Fruit fly (Drosophila melanogaster) whole organism, embryonic: Measurements from ENCODE around the gene CG7275.
A peak's percentile ranks its signal among the peaks of the same experiment; 100 is the strongest.

Experiments used
- Bteb2 ChIP-seq: fragments of 200-800 bp; sonication (Bioruptor generic); optimal IDR thresholded peaks from 2 replicates; lab custom pipeline; 2016; ENCODE audit warnings: missing biosample characterization, missing genetic modification characterization
- C15 ChIP-seq: fragments of 200-800 bp; sonication (Bioruptor generic); IDR thresholded peaks from 3 replicates; pipeline ENCODE4 v1.3.6; 2022; ENCODE audit warnings: missing biosample characterization, missing genetic modification characterization
- CG11247 ChIP-seq: fragments of 200-800 bp; sonication (Bioruptor generic); IDR thresholded peaks from 2 replicates; pipeline ENCODE4 v1.3.6; 2022; ENCODE audit warnings: missing biosample characterization, missing genetic modification characterization
- CG11456 ChIP-seq: fragments of 200-800 bp; sonication (Bioruptor generic); IDR thresholded peaks from 3 replicates; pipeline ENCODE4 v1.3.6; 2022; ENCODE audit warnings: missing biosample characterization, missing genetic modification characterization
- CG11504 ChIP-seq: fragments of 200-800 bp; sonication (Bioruptor generic); optimal IDR thresholded peaks from 3 replicates; lab custom pipeline; 2019; ENCODE audit warnings: missing biosample characterization, mild to moderate bottlenecking, missing genetic modification characterization, moderate library complexity
- CG12071 ChIP-seq: fragments of 200-800 bp; sonication (Bioruptor generic); optimal IDR thresholded peaks from 3 replicates; lab custom pipeline; 2018; ENCODE audit warnings: missing biosample characterization, mild to moderate bottlenecking, missing genetic modification characterization
- CG12155 ChIP-seq: fragments of 200-800 bp; sonication (Bioruptor generic); optimal IDR thresholded peaks from 3 replicates; lab custom pipeline; 2016; ENCODE audit warnings: missing biosample characterization, missing genetic modification characterization
- CG12391 ChIP-seq: fragments of 200-800 bp; sonication (Bioruptor generic); optimal IDR thresholded peaks from 3 replicates; lab custom pipeline; 2018; ENCODE audit warnings: missing biosample characterization, mild to moderate bottlenecking, missing genetic modification characterization, moderate library complexity
- CG13624 ChIP-seq: fragments of 200-800 bp; sonication (Bioruptor generic); optimal IDR thresholded peaks from 2 replicates; lab custom pipeline; 2016; ENCODE audit warnings: missing biosample characterization, missing genetic modification characterization
- CG14014 ChIP-seq: fragments of 200-800 bp; sonication (Bioruptor generic); IDR thresholded peaks from 2 replicates; pipeline ENCODE4 v1.3.6; 2022; ENCODE audit warnings: missing biosample characterization, missing genetic modification characterization
- CG16815 ChIP-seq: fragments of 200-800 bp; sonication (Bioruptor generic); optimal IDR thresholded peaks from 3 replicates; lab custom pipeline; 2017; ENCODE audit warnings: missing biosample characterization, mild to moderate bottlenecking, missing genetic modification characterization
- CG17385 ChIP-seq: fragments of 200-800 bp; sonication (Bioruptor generic); optimal IDR thresholded peaks from 3 replicates; lab custom pipeline; 2018; ENCODE audit warnings: missing biosample characterization, mild to moderate bottlenecking, missing genetic modification characterization
- CG18011 ChIP-seq: fragments of 200-800 bp; sonication (Bioruptor generic); optimal IDR thresholded peaks from 2 replicates; lab custom pipeline; 2017; ENCODE audit warnings: missing biosample characterization, missing genetic modification characterization, mild to moderate bottlenecking, moderate library complexity, missing genotype
- CG2116 ChIP-seq: fragments of 200-800 bp; sonication (Bioruptor generic); optimal IDR thresholded peaks from 3 replicates; lab custom pipeline; 2018; ENCODE audit warnings: missing biosample characterization, mild to moderate bottlenecking, missing genetic modification characterization
- CG30431 ChIP-seq: fragments of 200-800 bp; sonication (Bioruptor generic); optimal IDR thresholded peaks from 2 replicates; lab custom pipeline; 2017; ENCODE audit warnings: missing biosample characterization, missing genetic modification characterization
- CG4854 ChIP-seq: fragments of 200-800 bp; sonication (Bioruptor generic); optimal IDR thresholded peaks from 2 replicates; lab custom pipeline; 2016; ENCODE audit warnings: missing biosample characterization, missing genetic modification characterization, inconsistent platforms
- CG6813 ChIP-seq: fragments of 200-800 bp; sonication (Bioruptor generic); optimal IDR thresholded peaks from 2 replicates; lab custom pipeline; 2017; ENCODE audit warnings: missing biosample characterization, missing genetic modification characterization, mild to moderate bottlenecking, moderate library complexity, missing genetic modification reagents
- CG7928 ChIP-seq: fragments of 200-800 bp; sonication (Bioruptor generic); optimal IDR thresholded peaks from 2 replicates; lab custom pipeline; 2017; ENCODE audit warnings: missing biosample characterization, mild to moderate bottlenecking, missing genetic modification characterization
- D19B ChIP-seq: fragments of 200-800 bp; sonication (Bioruptor generic); optimal IDR thresholded peaks from 2 replicates; lab custom pipeline; 2017; ENCODE audit warnings: missing biosample characterization, mild to moderate bottlenecking, missing genetic modification characterization
- Dp ChIP-seq: fragments of 200-800 bp; sonication (Bioruptor generic); optimal IDR thresholded peaks from 2 replicates; lab custom pipeline; 2018; ENCODE audit warnings: missing biosample characterization, mild to moderate bottlenecking, missing genetic modification characterization, moderate library complexity
- E2f1 ChIP-seq: fragments of 200-800 bp; sonication (Bioruptor generic); IDR thresholded peaks from 2 replicates; pipeline ENCODE4 v1.3.6; 2022; ENCODE audit warnings: missing biosample characterization, missing genetic modification characterization
- Gsc ChIP-seq: fragments of 200-800 bp; sonication (Bioruptor generic); IDR thresholded peaks from 2 replicates; pipeline ENCODE4 v1.3.6; 2022; ENCODE audit warnings: missing biosample characterization, missing genetic modification characterization
- Gug ChIP-seq: fragments of 200-800 bp; sonication (Bioruptor generic); IDR thresholded peaks from 4 replicates; pipeline ENCODE4 v1.3.6; 2022; ENCODE audit warnings: missing biosample characterization, missing genetic modification characterization
- HHEX ChIP-seq: fragments of 200-800 bp; sonication (Bioruptor generic); optimal IDR thresholded peaks from 3 replicates; lab custom pipeline; 2017; ENCODE audit warnings: missing biosample characterization, mild to moderate bottlenecking, missing genetic modification characterization, missing genetic modification reagents
- Optix ChIP-seq: fragments of 200-800 bp; sonication (Bioruptor generic); IDR thresholded peaks from 3 replicates; pipeline ENCODE4 v1.3.6; 2022; ENCODE audit warnings: missing biosample characterization, missing genetic modification characterization
- Ptx1 ChIP-seq: fragments of 200-800 bp; sonication (Bioruptor generic); IDR thresholded peaks from 2 replicates; pipeline ENCODE4 v1.3.6; 2022; ENCODE audit warnings: missing biosample characterization, missing genetic modification characterization
- Scr ChIP-seq: fragments of 200-800 bp; sonication (Bioruptor generic); IDR thresholded peaks from 2 replicates; pipeline ENCODE4 v1.3.6; 2022; ENCODE audit warnings: missing biosample characterization, missing genetic modification characterization; ENCODE audit not compliant: partially characterized antibody
- TFAM ChIP-seq: fragments of 200-800 bp; sonication (Bioruptor generic); optimal IDR thresholded peaks from 2 replicates; lab custom pipeline; 2017; ENCODE audit warnings: missing biosample characterization, missing genetic modification characterization, inconsistent platforms
- Taf1 ChIP-seq: fragments of 200-800 bp; sonication (Bioruptor generic); IDR thresholded peaks from 2 replicates; pipeline ENCODE4 v1.3.6; 2022; ENCODE audit warnings: missing biosample characterization, missing genetic modification characterization
- Usf ChIP-seq: fragments of 200-800 bp; sonication (Bioruptor generic); optimal IDR thresholded peaks from 2 replicates; lab custom pipeline; 2017; ENCODE audit warnings: missing genotype, missing biosample characterization, missing genetic modification characterization
- Xrp1 ChIP-seq: fragments of 200-800 bp; sonication (Bioruptor generic); IDR thresholded peaks from 2 replicates; pipeline ENCODE4 v1.3.6; 2022; ENCODE audit warnings: missing biosample characterization, missing genetic modification characterization
- bab2 ChIP-seq: fragments of 200-800 bp; sonication (Bioruptor generic); optimal IDR thresholded peaks from 2 replicates; lab custom pipeline; 2016; ENCODE audit warnings: missing biosample characterization, missing genetic modification characterization
- bbx ChIP-seq: fragments of 200-800 bp; sonication (Bioruptor generic); IDR thresholded peaks from 2 replicates; pipeline ENCODE4 v1.3.6; 2022; ENCODE audit warnings: missing biosample characterization, missing genetic modification characterization; ENCODE audit not compliant: partially characterized antibody
- bsh ChIP-seq, 2 experiments: fragments of 200-800 bp; sonication (Bioruptor generic); optimal IDR thresholded peaks; 2 replicates each; lab custom pipeline; 2017 to 2018; ENCODE audit warnings: mild to moderate bottlenecking in 2 of 2, missing biosample characterization in 2 of 2, missing genetic modification characterization in 2 of 2, moderate library complexity in 1 of 2
- corto ChIP-seq: fragments of 200-800 bp; sonication (Bioruptor generic); optimal IDR thresholded peaks from 2 replicates; lab custom pipeline; 2016; ENCODE audit warnings: missing biosample characterization, mild to moderate bottlenecking, missing genetic modification characterization, moderate library complexity
- dan ChIP-seq: fragments of 200-800 bp; sonication (Bioruptor generic); IDR thresholded peaks from 2 replicates; pipeline ENCODE4 v1.3.6; 2022; ENCODE audit warnings: missing biosample characterization, missing genetic modification characterization
- dmrt99B ChIP-seq: fragments of 200-800 bp; sonication (Bioruptor generic); optimal IDR thresholded peaks from 2 replicates; lab custom pipeline; 2018; ENCODE audit warnings: missing biosample characterization, mild to moderate bottlenecking, missing genetic modification characterization, moderate library complexity
- exex ChIP-seq: fragments of 200-800 bp; sonication (Bioruptor generic); optimal IDR thresholded peaks from 4 replicates; lab custom pipeline; 2018; ENCODE audit warnings: missing biosample characterization, mild to moderate bottlenecking, missing genetic modification characterization, moderate library complexity
- fd96Cb ChIP-seq: fragments of 200-800 bp; sonication (Bioruptor generic); optimal IDR thresholded peaks from 2 replicates; lab custom pipeline; 2018; ENCODE audit warnings: missing biosample characterization, mild to moderate bottlenecking, missing genetic modification characterization, moderate library complexity
- gsb ChIP-seq: fragments of 200-800 bp; sonication (Bioruptor generic); IDR thresholded peaks from 2 replicates; pipeline ENCODE4 v1.3.6; 2022; ENCODE audit warnings: missing biosample characterization, missing genetic modification characterization
- kah ChIP-seq: fragments of 200-800 bp; sonication (Bioruptor generic); optimal IDR thresholded peaks from 2 replicates; lab custom pipeline; 2018; ENCODE audit warnings: missing biosample characterization, mild to moderate bottlenecking, missing genetic modification characterization
- pfk ChIP-seq: fragments of 200-800 bp; sonication (Bioruptor generic); optimal IDR thresholded peaks from 2 replicates; lab custom pipeline; 2018; ENCODE audit warnings: missing biosample characterization, mild to moderate bottlenecking, missing genetic modification characterization, moderate library complexity
- pros ChIP-seq: fragments of 200-800 bp; sonication (Bioruptor generic); optimal IDR thresholded peaks from 3 replicates; lab custom pipeline; 2019; ENCODE audit warnings: missing biosample characterization, mild to moderate bottlenecking, missing genetic modification characterization, moderate library complexity
- pum ChIP-seq: fragments of 200-800 bp; sonication (Bioruptor generic); optimal IDR thresholded peaks from 2 replicates; lab custom pipeline; 2016; ENCODE audit warnings: missing biosample characterization, missing genetic modification characterization
- seq ChIP-seq: fragments of 200-800 bp; sonication (Bioruptor generic); IDR thresholded peaks from 2 replicates; pipeline ENCODE4 v1.3.6; 2022; ENCODE audit warnings: missing biosample characterization, missing genetic modification characterization
- sim ChIP-seq: fragments of 200-800 bp; sonication (Bioruptor generic); IDR thresholded peaks from 2 replicates; pipeline ENCODE4 v1.3.6; 2022; ENCODE audit warnings: missing biosample characterization, missing genetic modification characterization
- sima ChIP-seq: fragments of 200-800 bp; sonication (Bioruptor generic); optimal IDR thresholded peaks from 2 replicates; lab custom pipeline; 2016; ENCODE audit warnings: missing biosample characterization, missing genetic modification characterization
- slou ChIP-seq: fragments of 200-800 bp; sonication (Bioruptor generic); optimal IDR thresholded peaks from 3 replicates; lab custom pipeline; 2016; ENCODE audit warnings: missing biosample characterization, missing genetic modification characterization
- tin ChIP-seq: fragments of 200-800 bp; sonication (Bioruptor generic); optimal IDR thresholded peaks from 3 replicates; lab custom pipeline; 2016; ENCODE audit warnings: missing biosample characterization, missing genetic modification characterization
- twi ChIP-seq: fragments of 200-800 bp; optimal IDR thresholded peaks from 2 replicates; lab custom pipeline; 2019; ENCODE audit warnings: missing biosample characterization, mild to moderate bottlenecking, missing genetic modification characterization, moderate library complexity
- unc-4 ChIP-seq: fragments of 200-800 bp; sonication (Bioruptor generic); IDR thresholded peaks from 2 replicates; pipeline ENCODE4 v1.3.6; 2022; ENCODE audit warnings: missing biosample characterization, missing genetic modification characterization; ENCODE audit not compliant: partially characterized antibody
- zf30C ChIP-seq: fragments of 200-800 bp; sonication (Bioruptor generic); optimal IDR thresholded peaks from 3 replicates; lab custom pipeline; 2018; ENCODE audit warnings: missing biosample characterization, mild to moderate bottlenecking, missing genetic modification characterization

The CG7275 gene

dm6 chr3L:15498745-15499144 is at the start of gene CG7275:
TSS of gene CG7275 (plus strand) at chr3L:15498959.
- TF ChIP-seq slou = no peak
- TF ChIP-seq CG11247 (GFP tag; lab: Robert Waterston, UW) = no peak
- TF ChIP-seq CG13624 (GFP tag; lab: Kevin White, UChicago) = peak; percentile 55
- TF ChIP-seq bab2 (GFP tag; lab: Kevin White, UChicago) = no peak
- 0 out of 2 replicates have a peak, but pooled peaks have one; percentile 24 for TF ChIP-seq Scr (GFP tag; lab: Robert Waterston, UW)
- TF ChIP-seq C15 (GFP tag; lab: Robert Waterston, UW) = no peak
- TF ChIP-seq CG4854 (GFP tag; lab: Kevin White, UChicago) = no peak
- TF ChIP-seq CG11504 (tag; lab: Kevin White, UChicago) = no peak
- TF ChIP-seq zf30C = no peak
- no peak for TF ChIP-seq fd96Cb
- TF ChIP-seq Ptx1 (GFP tag; lab: Robert Waterston, UW) = no peak
- no peak for TF ChIP-seq pros (GFP tag; lab: Kevin White, UChicago)
- no peak for TF ChIP-seq corto (GFP tag; lab: Kevin White, UChicago)
- no peak for TF ChIP-seq HHEX (GFP tag; lab: Kevin White, UChicago)
- TF ChIP-seq Usf (GFP tag; lab: Kevin White, UChicago) = no peak
- TF ChIP-seq Taf1 (GFP tag; lab: Robert Waterston, UW) = no peak
- no peak for TF ChIP-seq dmrt99B
- TF ChIP-seq kah (GFP tag; lab: Kevin White, UChicago) = no peak
- no peak for TF ChIP-seq CG17385
- no peak for TF ChIP-seq seq
- TF ChIP-seq CG7928 = no peak
- TF ChIP-seq pfk (GFP tag; lab: Kevin White, UChicago) = no peak
- no peak for TF ChIP-seq D19B
- TF ChIP-seq CG12071 (GFP tag; lab: Kevin White, UChicago) = no peak
- no peak for TF ChIP-seq TFAM (GFP tag; lab: Kevin White, UChicago)
- TF ChIP-seq sima (GFP tag; lab: Kevin White, UChicago) = no peak
- TF ChIP-seq CG16815 (GFP tag; lab: Kevin White, UChicago) = no peak
- no peak for TF ChIP-seq pum (GFP tag; lab: Kevin White, UChicago)
- TF ChIP-seq Gsc (GFP tag; lab: Robert Waterston, UW) = no peak
- TF ChIP-seq CG6813 (GFP tag; lab: Kevin White, UChicago) = no peak
- no peak for TF ChIP-seq Xrp1
- no peak for TF ChIP-seq CG12155 (GFP tag; lab: Kevin White, UChicago)
- no peak for TF ChIP-seq dan (GFP tag; lab: Robert Waterston, UW)
- no peak for TF ChIP-seq E2f1 (GFP tag; lab: Robert Waterston, UW)
- TF ChIP-seq CG12391 (tag; lab: Kevin White, UChicago) = peak; percentile 5
- no peak for TF ChIP-seq tin
- TF ChIP-seq gsb (GFP tag; lab: Robert Waterston, UW) = no peak
- TF ChIP-seq twi (tag; lab: Kevin White, UChicago) = peak; percentile 55
- no peak for TF ChIP-seq exex
- TF ChIP-seq CG2116 = peak; percentile 40
- TF ChIP-seq Dp (GFP tag; lab: Kevin White, UChicago) = peak; percentile 98
- no peak for TF ChIP-seq Gug (GFP tag; lab: Robert Waterston, UW)
- no peak for TF ChIP-seq Bteb2
- no peak for TF ChIP-seq CG14014 (GFP tag; lab: Robert Waterston, UW)
- peak; percentile 67 for TF ChIP-seq CG18011
- no peak for TF ChIP-seq bsh (GFP tag; optimal IDR thresholded peaks at IDR 0.05; lab: Kevin White, UChicago)
- no peak for TF ChIP-seq CG30431 (GFP tag; lab: Kevin White, UChicago)
- no peak for TF ChIP-seq sim
- TF ChIP-seq CG11456 = no peak
- TF ChIP-seq unc-4 (GFP tag; lab: Robert Waterston, UW) = peak; percentile 52; the same call in 1 of the 2 replicates
- TF ChIP-seq Optix = no peak
- peak; percentile 52; the same call in 1 of the 2 replicates for TF ChIP-seq bbx (GFP tag; lab: Robert Waterston, UW)
